Fruit fly (Drosophila melanogaster) whole organism, embryonic: Measurements from ENCODE around the gene dachs.

Experiments
- Bdp1 ChIP-seq: fragments of 200-800 bp; sonication (Bioruptor generic); optimal IDR thresholded peaks from 3 replicates; lab custom pipeline; 2016; ENCODE audit warnings: missing biosample characterization, missing genetic modification characterization
- CG10267 ChIP-seq: fragments of 200-800 bp; sonication (Bioruptor generic); optimal IDR thresholded peaks from 2 replicates; lab custom pipeline; 2018; ENCODE audit warnings: missing biosample characterization, mild to moderate bottlenecking, missing genetic modification characterization, moderate library complexity
- CG11093 ChIP-seq: fragments of 200-800 bp; sonication (Bioruptor generic); IDR thresholded peaks from 3 replicates; pipeline ENCODE4 v1.3.6; 2022; ENCODE audit warnings: missing biosample characterization, missing genetic modification characterization
- CG11398 ChIP-seq: fragments of 200-800 bp; sonication (Bioruptor generic); optimal IDR thresholded peaks from 2 replicates; lab custom pipeline; 2016; ENCODE audit warnings: missing biosample characterization, missing genetic modification characterization
- CG11456 ChIP-seq: fragments of 200-800 bp; sonication (Bioruptor generic); IDR thresholded peaks from 3 replicates; pipeline ENCODE4 v1.3.6; 2022; ENCODE audit warnings: missing biosample characterization, missing genetic modification characterization
- CG11504 ChIP-seq: fragments of 200-800 bp; sonication (Bioruptor generic); optimal IDR thresholded peaks from 3 replicates; lab custom pipeline; 2019; ENCODE audit warnings: missing biosample characterization, mild to moderate bottlenecking, missing genetic modification characterization, moderate library complexity
- CG1233 ChIP-seq: fragments of 200-800 bp; sonication (Bioruptor generic); optimal IDR thresholded peaks from 4 replicates; lab custom pipeline; 2018; ENCODE audit warnings: missing biosample characterization, mild to moderate bottlenecking, missing genetic modification characterization
- CG12659 ChIP-seq: fragments of 200-800 bp; sonication (Bioruptor generic); optimal IDR thresholded peaks from 3 replicates; lab custom pipeline; 2017; ENCODE audit warnings: mild to moderate bottlenecking, missing biosample characterization, missing genetic modification reagents, missing genetic modification characterization
- CG12942 ChIP-seq: fragments of 200-800 bp; sonication (Bioruptor generic); optimal IDR thresholded peaks from 3 replicates; lab custom pipeline; 2016; ENCODE audit warnings: missing biosample characterization, missing genetic modification characterization
- CG14710 ChIP-seq: fragments of 200-800 bp; sonication (Bioruptor generic); optimal IDR thresholded peaks from 3 replicates; lab custom pipeline; 2019; ENCODE audit warnings: missing biosample characterization, mild to moderate bottlenecking, missing genetic modification characterization, moderate library complexity
- CG15601 ChIP-seq: fragments of 200-800 bp; sonication (Bioruptor generic); optimal IDR thresholded peaks from 3 replicates; lab custom pipeline; 2019; ENCODE audit warnings: missing biosample characterization, mild to moderate bottlenecking, missing genetic modification characterization, moderate library complexity
- CG16815 ChIP-seq: fragments of 200-800 bp; sonication (Bioruptor generic); optimal IDR thresholded peaks from 3 replicates; lab custom pipeline; 2017; ENCODE audit warnings: missing biosample characterization, mild to moderate bottlenecking, missing genetic modification characterization
- CG30431 ChIP-seq: fragments of 200-800 bp; sonication (Bioruptor generic); optimal IDR thresholded peaks from 2 replicates; lab custom pipeline; 2017; ENCODE audit warnings: missing biosample characterization, missing genetic modification characterization
- CG31441 ChIP-seq: fragments of 200-800 bp; sonication (Bioruptor generic); IDR thresholded peaks from 2 replicates; pipeline ENCODE4 v1.3.6; 2022; ENCODE audit warnings: missing biosample characterization, missing genetic modification characterization
- CG32772 ChIP-seq: fragments of 200-800 bp; sonication (Bioruptor generic); IDR thresholded peaks from 2 replicates; pipeline ENCODE4 v1.3.6; 2022; ENCODE audit warnings: missing biosample characterization, missing genetic modification characterization
- CG3847 ChIP-seq: fragments of 200-800 bp; sonication (Bioruptor generic); IDR thresholded peaks from 2 replicates; pipeline ENCODE4 v1.3.6; 2022; ENCODE audit warnings: missing biosample characterization, missing genetic modification characterization
- CG4730 ChIP-seq: fragments of 200-800 bp; sonication (Bioruptor generic); IDR thresholded peaks from 2 replicates; pipeline ENCODE4 v1.3.6; 2022; ENCODE audit warnings: missing biosample characterization, missing genetic modification characterization
- CG5953 ChIP-seq: fragments of 200-800 bp; sonication (Bioruptor generic); IDR thresholded peaks from 2 replicates; pipeline ENCODE4 v1.3.6; 2022; ENCODE audit warnings: missing biosample characterization, missing genetic modification characterization
- CG7745 ChIP-seq: fragments of 200-800 bp; sonication (Bioruptor generic); optimal IDR thresholded peaks from 2 replicates; lab custom pipeline; 2018; ENCODE audit warnings: missing biosample characterization, mild to moderate bottlenecking, missing genetic modification characterization, moderate library complexity
- CG7786 ChIP-seq: fragments of 200-800 bp; sonication (Bioruptor generic); optimal IDR thresholded peaks from 2 replicates; lab custom pipeline; 2016; ENCODE audit warnings: missing biosample characterization, missing genetic modification characterization
- Camta ChIP-seq: fragments of 200-800 bp; sonication (Bioruptor generic); optimal IDR thresholded peaks from 2 replicates; lab custom pipeline; 2016; ENCODE audit warnings: missing biosample characterization, missing genetic modification characterization
- D19B ChIP-seq: fragments of 200-800 bp; sonication (Bioruptor generic); optimal IDR thresholded peaks from 2 replicates; lab custom pipeline; 2017; ENCODE audit warnings: missing biosample characterization, mild to moderate bottlenecking, missing genetic modification characterization
- Dad ChIP-seq: fragments of 200-800 bp; sonication (Bioruptor generic); optimal IDR thresholded peaks from 3 replicates; lab custom pipeline; 2016; ENCODE audit warnings: missing biosample characterization, missing genetic modification characterization
- Dref ChIP-seq: fragments of 200-800 bp; sonication (Bioruptor generic); IDR thresholded peaks from 2 replicates; pipeline ENCODE4 v1.3.6; 2022; ENCODE audit warnings: missing biosample characterization, missing genetic modification characterization
- E2f1 ChIP-seq: fragments of 200-800 bp; sonication (Bioruptor generic); IDR thresholded peaks from 2 replicates; pipeline ENCODE4 v1.3.6; 2022; ENCODE audit warnings: missing biosample characterization, missing genetic modification characterization
- Mes4 ChIP-seq: fragments of 200-800 bp; sonication (Bioruptor generic); optimal IDR thresholded peaks from 2 replicates; lab custom pipeline; 2016; ENCODE audit warnings: missing biosample characterization, missing genetic modification characterization
- Mrtf ChIP-seq: fragments of 200-800 bp; sonication (Bioruptor generic); IDR thresholded peaks from 3 replicates; pipeline ENCODE4 v1.3.6; 2022; ENCODE audit warnings: missing biosample characterization, missing genetic modification characterization
- PHDP ChIP-seq: fragments of 200-800 bp; sonication (Bioruptor generic); optimal IDR thresholded peaks from 3 replicates; lab custom pipeline; 2018; ENCODE audit warnings: missing biosample characterization, mild to moderate bottlenecking, missing genetic modification characterization, moderate library complexity
- Pdp1 ChIP-seq, 2 experiments: fragments of 200-800 bp; sonication (Bioruptor generic); optimal IDR thresholded peaks; 3 replicates each; lab custom pipeline; 2016; ENCODE audit warnings: missing biosample characterization in 2 of 2, missing genetic modification characterization in 2 of 2, mild to moderate bottlenecking in 1 of 2, moderate library complexity in 1 of 2
- Side ChIP-seq: fragments of 200-800 bp; sonication (Bioruptor generic); optimal IDR thresholded peaks from 2 replicates; lab custom pipeline; 2016; ENCODE audit warnings: missing biosample characterization, missing genetic modification characterization
- Sox100B ChIP-seq: fragments of 200-800 bp; sonication (Bioruptor generic); optimal IDR thresholded peaks from 3 replicates; lab custom pipeline; 2018; ENCODE audit warnings: missing biosample characterization, mild to moderate bottlenecking, missing genetic modification characterization
- Sry-β ChIP-seq: fragments of 200-800 bp; sonication (Bioruptor generic); optimal IDR thresholded peaks from 2 replicates; lab custom pipeline; 2018; ENCODE audit warnings: missing biosample characterization, mild to moderate bottlenecking, missing genetic modification characterization, moderate library complexity
- Trl ChIP-seq, 3 experiments: fragments of >200 bp in 2 of 3; fragments of 200-800 bp in 1 of 3; sonication (Bioruptor generic) in 1 of 3; optimal IDR thresholded peaks; 2 replicates in 1 of 3; 3 replicates in 2 of 3; lab custom pipeline; 2016 to 2017; ENCODE audit warnings: missing biosample characterization in 1 of 3, missing genetic modification characterization in 1 of 3
- ab ChIP-seq: fragments of 200-800 bp; sonication (Bioruptor generic); optimal IDR thresholded peaks from 2 replicates; lab custom pipeline; 2016; ENCODE audit warnings: missing biosample characterization, missing genetic modification characterization
- amos ChIP-seq: fragments of 200-800 bp; sonication (Bioruptor generic); IDR thresholded peaks from 2 replicates; pipeline ENCODE4 v1.3.6; 2022; ENCODE audit warnings: missing biosample characterization, missing genetic modification characterization; ENCODE audit not compliant: partially characterized antibody
- aop ChIP-seq: fragments of 200-800 bp; sonication (Bioruptor generic); IDR thresholded peaks from 2 replicates; pipeline ENCODE4 v1.3.6; 2022; ENCODE audit warnings: missing biosample characterization, missing genetic modification characterization
- chif ChIP-seq, 2 experiments: fragments of 200-800 bp; sonication (Bioruptor generic); optimal IDR thresholded peaks; 3 replicates each; lab custom pipeline; 2016; ENCODE audit warnings: missing biosample characterization in 2 of 2, missing genetic modification characterization in 2 of 2
- crol ChIP-seq: fragments of 200-800 bp; sonication (Bioruptor generic); IDR thresholded peaks from 2 replicates; pipeline ENCODE4 v1.3.6; 2022; ENCODE audit warnings: missing biosample characterization, missing genetic modification characterization
- ewg ChIP-seq: fragments of 200-800 bp; sonication (Bioruptor generic); optimal IDR thresholded peaks from 3 replicates; lab custom pipeline; 2017; ENCODE audit warnings: mild to moderate bottlenecking, missing biosample characterization, missing genetic modification reagents, missing genetic modification characterization
- gt ChIP-seq: fragments of 200-800 bp; sonication (Bioruptor generic); IDR thresholded peaks from 2 replicates; pipeline ENCODE4 v1.3.6; 2022; ENCODE audit warnings: missing biosample characterization, missing genetic modification characterization
- ham ChIP-seq: fragments of 200-800 bp; sonication (Bioruptor generic); IDR thresholded peaks from 2 replicates; pipeline ENCODE4 v1.3.6; 2022; ENCODE audit warnings: missing biosample characterization, missing genetic modification characterization
- hbn ChIP-seq: fragments of 200-800 bp; sonication (Bioruptor generic); IDR thresholded peaks from 2 replicates; pipeline ENCODE4 v1.3.6; 2022; ENCODE audit warnings: missing biosample characterization, missing genetic modification characterization; ENCODE audit not compliant: partially characterized antibody
- jing ChIP-seq: fragments of 200-800 bp; sonication (Bioruptor generic); optimal IDR thresholded peaks from 2 replicates; lab custom pipeline; 2018; ENCODE audit warnings: missing biosample characterization, mild to moderate bottlenecking, missing genetic modification characterization
- oc ChIP-seq: fragments of 200-800 bp; sonication (Bioruptor generic); optimal IDR thresholded peaks from 2 replicates; lab custom pipeline; 2018; ENCODE audit warnings: missing biosample characterization, mild to moderate bottlenecking, missing genetic modification characterization, moderate library complexity
- row ChIP-seq: fragments of 200-800 bp; sonication (Bioruptor generic); IDR thresholded peaks from 3 replicates; pipeline ENCODE4 v1.3.6; 2022; ENCODE audit warnings: missing biosample characterization, missing genetic modification characterization
- run ChIP-seq: fragments of 200-800 bp; sonication (Bioruptor generic); optimal IDR thresholded peaks from 3 replicates; lab custom pipeline; 2018; ENCODE audit warnings: missing biosample characterization, mild to moderate bottlenecking, missing genetic modification characterization
- sens ChIP-seq: fragments of 200-800 bp; sonication (Bioruptor generic); peaks from one replicate; lab custom pipeline; 2016; ENCODE audit warnings: missing biosample characterization, missing genetic modification characterization
- twi ChIP-seq: fragments of 200-800 bp; optimal IDR thresholded peaks from 2 replicates; lab custom pipeline; 2019; ENCODE audit warnings: missing biosample characterization, mild to moderate bottlenecking, missing genetic modification characterization, moderate library complexity
- vnd ChIP-seq: fragments of 200-800 bp; sonication (Bioruptor generic); IDR thresholded peaks from 3 replicates; pipeline ENCODE4 v1.3.6; 2022; ENCODE audit warnings: missing biosample characterization, missing genetic modification characterization; ENCODE audit not compliant: partially characterized antibody

dachs gene

DNA sequence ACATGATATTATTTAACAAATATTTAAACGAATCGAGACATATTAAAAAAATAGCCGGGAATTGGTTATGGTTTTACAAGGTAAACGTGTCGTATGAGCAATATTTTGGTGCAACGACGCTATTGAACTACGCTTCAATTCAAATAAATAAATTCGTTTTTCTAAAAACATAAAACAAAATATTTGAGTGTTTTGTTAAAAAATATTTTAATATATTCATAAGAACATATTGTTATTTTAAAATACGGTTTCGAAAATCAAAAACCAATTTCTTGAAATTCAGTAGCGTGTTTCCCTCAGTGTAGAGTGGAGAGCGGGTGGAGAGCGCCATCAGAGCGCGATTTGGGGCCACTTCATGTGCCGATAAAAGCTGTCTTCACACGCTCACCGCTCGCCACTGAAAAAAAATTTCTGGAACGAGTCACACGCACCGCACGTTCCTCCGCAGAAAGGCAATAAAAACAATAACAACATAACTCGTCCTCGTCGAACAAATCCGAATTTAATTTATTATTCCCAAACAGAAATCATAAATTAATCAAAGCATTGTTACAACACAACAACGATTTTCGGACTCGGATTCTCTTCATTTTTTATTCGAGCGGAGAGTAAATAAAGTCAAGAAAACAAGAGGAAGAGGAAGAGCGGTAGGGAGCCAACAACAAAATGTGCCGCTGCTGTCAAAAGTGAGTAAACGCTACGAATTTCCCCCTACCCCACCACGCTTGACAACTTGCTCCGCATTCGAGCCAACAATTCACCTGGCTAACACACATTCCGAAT lies 69.0 kb downstream of the dachs start (continued):
- TF ChIP-seq ham (GFP tag; lab: Robert Waterston, UW) (no peak), Trl (optimal IDR thresholded peaks at IDR 0.05; lab: Kevin White, UChicago) (peak; percentile 62 to 67), Trl (GFP tag; optimal IDR thresholded peaks at IDR 0.05; lab: Kevin White, UChicago) (peak; percentile 32), run (peak; percentile 88), crol (peak; percentile 79), Dref (GFP tag; lab: Robert Waterston, UW) (no peak), CG32772 (GFP tag; lab: Robert Waterston, UW) (peak; percentile 61; the same call in 1 of the 2 replicates), ab (peak; percentile 28), vnd (GFP tag; lab: Robert Waterston, UW) (no peak), ewg (GFP tag; lab: Kevin White, UChicago) (peak; percentile 78), oc (tag; lab: Kevin White, UChicago) (peak; percentile 14), CG1233 (GFP tag; lab: Kevin White, UChicago) (peak; percentile 92), jing (peak; percentile 63), CG11398 (peak; percentile 22), CG5953 (GFP tag; lab: Robert Waterston, UW) (peak; percentile 29; the same call in 1 of the 2 replicates), amos (GFP tag; lab: Robert Waterston, UW) (no peak), Dad (GFP tag; lab: Kevin White, UChicago) (no peak), Mes4 (GFP tag; lab: Kevin White, UChicago) (peak; percentile 27), Sry-β (GFP tag; lab: Kevin White, UChicago) (peak; percentile 29), CG11456 (no peak; the same call in none of the 3 replicates), Camta (GFP tag; lab: Kevin White, UChicago) (peak; percentile 63), D19B (GFP tag; lab: Kevin White, UChicago) (peak; percentile 85), sens (GFP tag; lab: Kevin White, UChicago) (peak; percentile 92), CG12942 (GFP tag; lab: Kevin White, UChicago) (peak; percentile 81), CG3847 (peak; percentile 78), CG7786 (peak; percentile 6), hbn (GFP tag; lab: Robert Waterston, UW) (no peak), CG10267 (tag; lab: Kevin White, UChicago) (peak; percentile 88), PHDP (tag; lab: Kevin White, UChicago) (peak; percentile 94), CG4730 (GFP tag; lab: Robert Waterston, UW) (peak; percentile 59), CG7745 (tag; lab: Kevin White, UChicago) (no peak), CG11093 (peak; percentile 76; the same call in 1 of the 3 replicates), CG12659 (GFP tag; lab: Kevin White, UChicago) (peak; percentile 94), gt (GFP tag; lab: Robert Waterston, UW) (no peak), Sox100B (GFP tag; lab: Kevin White, UChicago) (peak; percentile 98), twi (tag; lab: Kevin White, UChicago) (peak; percentile 81), CG30431 (GFP tag; lab: Kevin White, UChicago) (peak; percentile 79), CG15601 (tag; lab: Kevin White, UChicago) (peak; percentile 92), Side (GFP tag; lab: Kevin White, UChicago) (peak; percentile 38), E2f1 (peak; percentile 84), Mrtf (GFP tag; lab: Robert Waterston, UW) (peak; percentile 71; the same call in 2 of the 3 replicates), row (GFP tag; lab: Robert Waterston, UW) (peak; percentile 92), Pdp1 (GFP tag; optimal IDR thresholded peaks at IDR 0.05; lab: Kevin White, UChicago) (peak; percentile 53 to 62), CG16815 (GFP tag; lab: Kevin White, UChicago) (peak; percentile 86), CG14710 (peak; percentile 95), CG11504 (tag; lab: Kevin White, UChicago) (peak; percentile 96), aop (GFP tag; lab: Robert Waterston, UW) (no peak), CG31441 (GFP tag; lab: Robert Waterston, UW) (peak; percentile 86), Bdp1 (GFP tag; lab: Kevin White, UChicago) (peak; percentile 57), chif (GFP tag; optimal IDR thresholded peaks at IDR 0.05; lab: Kevin White, UChicago) (peak in 1 of 2 experiments; percentile 71)
